Worm (Caenorhabditis elegans): ENCODE measurements around the gene W01D2.1.

- no peak for TF ChIP-seq T22C8.4 (GFP tag; IDR thresholded peaks at IDR 0.05)
- no peak for TF ChIP-seq klf-2 (GFP tag; conservative IDR thresholded peaks at IDR 0.05)
- TF ChIP-seq med-1 (GFP tag; optimal IDR thresholded peaks at IDR 0.05; ENCODE audit: insufficient read depth) = no peak
These were observed 2.2 kb upstream of the W01D2.1 start for ce11 chrII:14813106-14813505.

All from whole organism, midembryonic.